Worm (Caenorhabditis elegans) whole organism, L4/young adult: ENCODE results near the gene srv-13.

ENCODE experiments used
- W03F9.2 ChIP-seq: fragments of 150-350 bp; optimal IDR thresholded peaks from 2 replicates; lab custom pipeline; 2014; ENCODE audit warnings: missing biosample characterization, missing genetic modification characterization
- dao-5 ChIP-seq: sonication (generic microtip); optimal IDR thresholded peaks from 2 replicates; lab custom pipeline; 2016; ENCODE audit warnings: missing genotype, missing genetic modification characterization, moderate library complexity, missing compliant biosample characterization
- him-1 ChIP-seq: sonication (generic microtip); optimal IDR thresholded peaks from 2 replicates; lab custom pipeline; 2016; ENCODE audit warnings: missing genotype, missing genetic modification reagents, missing genetic modification characterization, missing compliant biosample characterization

Gene srv-13

ce11 chrIV:6393329-6393728 lies 11.6 kb upstream of the srv-13 start:
- TF ChIP-seq him-1 (tag; lab: Kevin White, UChicago) (peak; percentile 57), W03F9.2 (tag; lab: Kevin White, UChicago) (no peak), dao-5 (tag; lab: Kevin White, UChicago) (no peak)

ce11 chrIV:6395190-6395589 lies 9.8 kb upstream of the srv-13 start:
- TF ChIP-seq him-1 (tag; lab: Kevin White, UChicago) (no peak), dao-5 (tag; lab: Kevin White, UChicago) (no peak), W03F9.2 (tag; lab: Kevin White, UChicago) (no peak)

ce11 chrIV:6402386-6402905 lies 2.5 kb upstream of the srv-13 start, which contains the start of gene sfrp-1:
Gene sfrp-1 (minus strand): TSS chrIV:6402436.
- TF ChIP-seq W03F9.2 (tag; lab: Kevin White, UChicago): no peak
- no peak for TF ChIP-seq him-1 (tag; lab: Kevin White, UChicago)
- no peak for TF ChIP-seq dao-5 (tag; lab: Kevin White, UChicago)

- no peak for TF ChIP-seq dao-5 (tag; lab: Kevin White, UChicago)
- no peak for TF ChIP-seq W03F9.2 (tag; lab: Kevin White, UChicago)
- TF ChIP-seq him-1 (tag; lab: Kevin White, UChicago): no peak
These were observed 1.6 kb upstream of the srv-13 start for ce11 chrIV:6403399-6403798.

- TF ChIP-seq him-1 (tag; lab: Kevin White, UChicago) (no peak), W03F9.2 (tag; lab: Kevin White, UChicago) (no peak), dao-5 (tag; lab: Kevin White, UChicago) (no peak)
These were observed 8.5 kb downstream of the srv-13 start, which contains the start of gene nlp-71 for ce11 chrIV:6413482-6413881. Gene nlp-71 (minus strand): TSS chrIV:6413582.

- TF ChIP-seq him-1 (tag; lab: Kevin White, UChicago) (no peak), W03F9.2 (tag; lab: Kevin White, UChicago) (no peak), dao-5 (tag; lab: Kevin White, UChicago) (no peak)
These were observed 10.2 kb downstream of the srv-13 start, which contains the start of gene exos-2 for ce11 chrIV:6415149-6415548. Gene exos-2 (plus strand): TSS chrIV:6415478.

ce11 chrIV:6416553-6416952 lies 11.6 kb downstream of the srv-13 start, which contains the start of gene Y73B6BL.22:
Gene Y73B6BL.22 (minus strand): TSS chrIV:6416653.
- TF ChIP-seq dao-5 (tag; lab: Kevin White, UChicago) (no peak), him-1 (tag; lab: Kevin White, UChicago) (no peak), W03F9.2 (tag; lab: Kevin White, UChicago) (no peak)

ce11 chrIV:6417612-6418011 lies 12.6 kb downstream of the srv-13 start:
- no peak for TF ChIP-seq W03F9.2 (tag; lab: Kevin White, UChicago)
- TF ChIP-seq dao-5 (tag; lab: Kevin White, UChicago): no peak
- TF ChIP-seq him-1 (tag; lab: Kevin White, UChicago): no peak

ce11 chrIV:6419031-6419582 lies 14.1 kb downstream of the srv-13 start, which contains the start of the genes Y73B6BL.23 and htp-2:
Gene Y73B6BL.23 (minus strand): TSS chrIV:6419081.
Gene htp-2 (plus strand): TSS chrIV:6419522.
- no peak for TF ChIP-seq W03F9.2 (tag; lab: Kevin White, UChicago)
- TF ChIP-seq him-1 (tag; lab: Kevin White, UChicago): no peak
- no peak for TF ChIP-seq dao-5 (tag; lab: Kevin White, UChicago)

- TF ChIP-seq him-1 (tag; lab: Kevin White, UChicago): no peak
- TF ChIP-seq dao-5 (tag; lab: Kevin White, UChicago): no peak
- TF ChIP-seq W03F9.2 (tag; lab: Kevin White, UChicago): no peak
These were observed 16.2 kb downstream of the srv-13 start, which contains the start of gene puf-11 for ce11 chrIV:6421183-6421635. Gene puf-11 (plus strand): TSS chrIV:6421585.

- TF ChIP-seq him-1 (tag; lab: Kevin White, UChicago) (no peak), dao-5 (tag; lab: Kevin White, UChicago) (no peak), W03F9.2 (tag; lab: Kevin White, UChicago) (no peak)
These were observed 21.2 kb downstream of the srv-13 start, which contains the start of gene acp-6 for ce11 chrIV:6426089-6426715. Gene acp-6 (minus strand): TSS chrIV:6426139.

- no peak for TF ChIP-seq W03F9.2 (tag; lab: Kevin White, UChicago)
- no peak for TF ChIP-seq him-1 (tag; lab: Kevin White, UChicago)
- TF ChIP-seq dao-5 (tag; lab: Kevin White, UChicago): no peak
These were observed 22.3 kb downstream of the srv-13 start for ce11 chrIV:6427223-6427622.

ce11 chrIV:6431582-6431981 lies 26.6 kb downstream of the srv-13 start, which contains the start of gene acp-7:
Gene acp-7 (minus strand): TSS chrIV:6431682.
- TF ChIP-seq W03F9.2 (tag; lab: Kevin White, UChicago) (no peak), him-1 (tag; lab: Kevin White, UChicago) (no peak), dao-5 (tag; lab: Kevin White, UChicago) (no peak)
